Fruit fly (Drosophila melanogaster): ENCODE measurements around the gene Aduk.

DNA sequence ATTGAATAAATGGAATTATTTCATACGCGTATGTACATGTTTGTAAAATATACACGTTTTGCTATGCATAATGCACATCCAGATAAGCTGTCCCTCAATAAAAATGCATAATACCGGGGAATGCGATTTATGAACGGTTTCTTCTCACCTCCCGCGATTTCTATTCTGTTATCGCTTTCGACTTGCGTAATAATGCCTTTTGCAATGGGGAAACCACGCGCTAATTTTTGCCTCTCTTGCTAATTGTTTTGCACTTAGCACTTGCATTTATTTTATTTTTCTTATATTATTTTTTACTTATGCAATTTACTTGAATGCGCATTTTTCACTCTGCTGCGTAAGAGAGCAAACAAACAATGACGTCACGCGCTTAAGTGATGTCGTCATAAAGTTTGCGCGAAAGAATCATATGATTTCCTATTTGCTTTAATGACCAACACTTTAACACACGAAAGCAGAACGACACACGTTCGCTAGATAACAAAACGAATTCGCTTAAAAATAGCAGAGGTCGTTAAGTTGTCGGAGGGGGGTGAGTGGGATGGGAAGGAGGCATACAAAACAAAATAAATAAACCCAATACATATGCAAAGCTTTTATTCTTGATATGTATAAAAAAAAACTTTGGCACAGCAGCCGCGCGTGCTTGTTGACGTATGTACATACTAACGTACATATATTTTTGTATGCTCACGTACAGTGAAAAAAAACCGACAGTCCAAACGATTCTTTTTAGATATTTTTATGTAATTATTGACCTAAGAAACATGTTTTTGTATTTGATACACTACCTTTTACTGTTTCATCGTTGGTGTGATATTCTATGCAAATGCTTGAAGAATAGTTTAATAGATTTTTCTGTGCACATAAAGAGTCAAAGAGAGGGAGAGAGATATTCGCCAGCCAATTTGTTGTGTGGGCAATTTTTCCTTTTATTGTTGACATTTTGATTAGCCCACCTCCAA lies 17.2 kb upstream of the Aduk start:
- peak; percentile 74 for TF ChIP-seq pdm3 (GFP tag; optimal IDR thresholded peaks at IDR 0.05)
- TF ChIP-seq Eip93F (GFP tag; optimal IDR thresholded peaks at IDR 0.05), result peak; percentile 18
- peak; percentile 72 for TF ChIP-seq svp (GFP tag)
- TF ChIP-seq CG6276 (GFP tag; optimal IDR thresholded peaks at IDR 0.05), result peak; percentile 54
- TF ChIP-seq CG6854 (GFP tag; optimal IDR thresholded peaks at IDR 0.05), result no peak
- no peak for TF ChIP-seq CG11294 (GFP tag; IDR thresholded peaks at IDR 0.05)
